Fruit fly (Drosophila melanogaster): ENCODE results near the gene hb.

The hb gene

dm6 chr3R:8670529-8671491 lies 26.8 kb downstream of the hb start, which contains the start of gene p (continued):
- TF ChIP-seq CG18262 (tag; optimal IDR thresholded peaks at IDR 0.05) (peak; percentile 41), Deaf1 (tag; optimal IDR thresholded peaks at IDR 0.05) (no peak), cwo (GFP tag; optimal IDR thresholded peaks at IDR 0.05) (peak; percentile 78), sens (GFP tag) (peak; percentile 90), fru (optimal IDR thresholded peaks at IDR 0.05) (no peak), zen (tag; optimal IDR thresholded peaks at IDR 0.05) (no peak), oc (tag; optimal IDR thresholded peaks at IDR 0.05) (no peak), CG1792 (GFP tag; optimal IDR thresholded peaks at IDR 0.05) (no peak), nom (GFP tag; optimal IDR thresholded peaks at IDR 0.05) (no peak), CG2678 (tag; optimal IDR thresholded peaks at IDR 0.05) (peak; percentile 45), CG31224 (GFP tag; IDR thresholded peaks at IDR 0.05) (peak; percentile 21; the same call in 1 of the 2 replicates), Blimp-1 (GFP tag; optimal IDR thresholded peaks at IDR 0.05) (peak; percentile 34), Taf1 (GFP tag; IDR thresholded peaks at IDR 0.05) (no peak), sima (GFP tag; optimal IDR thresholded peaks at IDR 0.05) (no peak), aop (GFP tag; IDR thresholded peaks at IDR 0.05) (no peak), shn (GFP tag; optimal IDR thresholded peaks at IDR 0.05) (peak; percentile 39), toy (GFP tag; IDR thresholded peaks at IDR 0.05) (no peak), CG9437 (GFP tag; optimal IDR thresholded peaks at IDR 0.05) (no peak), Bdp1 (GFP tag; optimal IDR thresholded peaks at IDR 0.05) (peak; percentile 44), Hr39 (optimal IDR thresholded peaks at IDR 0.05) (no peak), CG17912 (GFP tag; optimal IDR thresholded peaks at IDR 0.05) (no peak), dysf (GFP tag; IDR thresholded peaks at IDR 0.05) (0 out of 3 replicates have a peak, but pooled peaks have one; percentile 11), Dbx (GFP tag; IDR thresholded peaks at IDR 0.05) (0 out of 3 replicates have a peak, but pooled peaks have one; percentile 25), phol (tag; optimal IDR thresholded peaks at IDR 0.05) (peak; percentile 38), Stat92E (GFP tag; optimal IDR thresholded peaks at IDR 0.05) (no peak), CG9609 (GFP tag; optimal IDR thresholded peaks at IDR 0.05) (peak; percentile 0), gcm (GFP tag; optimal IDR thresholded peaks at IDR 0.05) (peak; percentile 64), jing (GFP tag; optimal IDR thresholded peaks at IDR 0.05) (no peak), Usf (GFP tag; optimal IDR thresholded peaks at IDR 0.05) (no peak), MBD-R2 (GFP tag; IDR thresholded peaks at IDR 0.05) (peak; percentile 30; the same call in 1 of the 2 replicates), gt (GFP tag; IDR thresholded peaks at IDR 0.05) (no peak), CG3847 (GFP tag; IDR thresholded peaks at IDR 0.05) (no peak), org-1 (GFP tag; optimal IDR thresholded peaks at IDR 0.05) (peak; percentile 9), CG16863 (GFP tag; optimal IDR thresholded peaks at IDR 0.05) (no peak), CG6813 (GFP tag; optimal IDR thresholded peaks at IDR 0.05) (peak; percentile 5), Lpt (GFP tag; optimal IDR thresholded peaks at IDR 0.05) (no peak), bowl (GFP tag; IDR thresholded peaks at IDR 0.05) (no peak), CG7963 (GFP tag; IDR thresholded peaks at IDR 0.05; ENCODE audit: partially characterized antibody) (no peak), odd (GFP tag; optimal IDR thresholded peaks at IDR 0.05) (peak; percentile 42), CG1233 (GFP tag; optimal IDR thresholded peaks at IDR 0.05) (peak; percentile 34), CG6272 (GFP tag; IDR thresholded peaks at IDR 0.05) (no peak), CG4328 (GFP tag; optimal IDR thresholded peaks at IDR 0.05) (no peak), CG2889 (GFP tag; IDR thresholded peaks at IDR 0.05) (no peak), Sin3A (optimal IDR thresholded peaks at IDR 0.05) (no peak), CG14441 (GFP tag; IDR thresholded peaks at IDR 0.05) (no peak), ab (GFP tag; optimal IDR thresholded peaks at IDR 0.05) (no peak), schlank (tag; optimal IDR thresholded peaks at IDR 0.05) (peak; percentile 47), tap (tag; optimal IDR thresholded peaks at IDR 0.05) (peak; percentile 4), HLH54F (GFP tag; optimal IDR thresholded peaks at IDR 0.05) (peak; percentile 39), knrl (GFP tag; IDR thresholded peaks at IDR 0.05; ENCODE audit: partially characterized antibody) (no peak)

Measured in whole organism, embryonic.